Fruit fly (Drosophila melanogaster): Measurements from ENCODE around the gene CG31975.

CG31975 gene

DNA sequence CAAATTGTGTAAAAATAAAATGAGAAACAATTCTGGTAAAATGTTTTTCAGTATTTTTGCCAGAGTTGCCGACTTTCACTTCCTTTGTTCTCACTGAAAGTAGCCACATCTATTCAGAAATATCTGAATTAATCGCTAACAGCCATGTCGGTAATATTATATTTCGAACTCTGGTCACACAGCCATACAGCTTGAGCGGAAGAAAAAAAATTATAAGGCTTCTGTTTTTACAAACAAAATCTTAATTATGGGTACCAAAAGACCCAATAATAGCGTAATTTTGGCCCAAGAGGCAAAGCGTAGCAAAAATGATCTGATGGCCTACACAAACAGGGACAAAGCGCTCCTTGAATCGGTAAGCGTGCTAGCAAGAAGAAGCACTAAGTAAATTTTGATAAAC, 15.2 kb upstream of the CG31975 start, which contains the start of gene CG3436 (continued):
- TF ChIP-seq B-H2 (GFP tag; optimal IDR thresholded peaks at IDR 0.05), result peak; percentile 47
- no peak for TF ChIP-seq CG30403 (GFP tag; optimal IDR thresholded peaks at IDR 0.05)
- peak; percentile 22 for TF ChIP-seq CG2116 (GFP tag; optimal IDR thresholded peaks at IDR 0.05)
- no peak for TF ChIP-seq Trl (optimal IDR thresholded peaks at IDR 0.05)
- TF ChIP-seq Trl (GFP tag; optimal IDR thresholded peaks at IDR 0.05), result no peak
- TF ChIP-seq eve (GFP tag; optimal IDR thresholded peaks at IDR 0.05), result no peak
- peak; percentile 55 for TF ChIP-seq HmgZ (tag; optimal IDR thresholded peaks at IDR 0.05)
- TF ChIP-seq NC2β (GFP tag; optimal IDR thresholded peaks at IDR 0.05), result peak; percentile 12
- no peak for TF ChIP-seq seq (GFP tag; IDR thresholded peaks at IDR 0.05)
- peak; percentile 19 for TF ChIP-seq CG12391 (tag; optimal IDR thresholded peaks at IDR 0.05)
- peak in 1 of 3 experiments; percentile 2 for TF ChIP-seq Stat92E (GFP tag; optimal IDR thresholded peaks at IDR 0.05)
- TF ChIP-seq wdn (GFP tag; IDR thresholded peaks at IDR 0.05), result no peak
- TF ChIP-seq grau (tag; optimal IDR thresholded peaks at IDR 0.05), result peak; percentile 24
- TF ChIP-seq CG7271 (tag; optimal IDR thresholded peaks at IDR 0.05), result no peak
- peak; percentile 9 for TF ChIP-seq zen (tag; optimal IDR thresholded peaks at IDR 0.05)
- peak; percentile 15 for TF ChIP-seq CG17829 (tag; optimal IDR thresholded peaks at IDR 0.05)
- TF ChIP-seq gfzf (GFP tag; optimal IDR thresholded peaks at IDR 0.05), result peak; percentile 95
- peak; percentile 56 for TF ChIP-seq nmo (GFP tag; optimal IDR thresholded peaks at IDR 0.05)
- TF ChIP-seq MESR4 (GFP tag; optimal IDR thresholded peaks at IDR 0.05), result peak; percentile 44
- TF ChIP-seq Hmr (GFP tag; optimal IDR thresholded peaks at IDR 0.05), result peak; percentile 27
- no peak for TF ChIP-seq CG10209 (GFP tag; optimal IDR thresholded peaks at IDR 0.05)
- TF ChIP-seq trem (tag; optimal IDR thresholded peaks at IDR 0.05), result peak; percentile 59
- TF ChIP-seq CG2712 (tag; optimal IDR thresholded peaks at IDR 0.05), result peak; percentile 41
- TF ChIP-seq sd (tag; optimal IDR thresholded peaks at IDR 0.05), result peak; percentile 49
- TF ChIP-seq al (GFP tag; IDR thresholded peaks at IDR 0.05), result no peak

dm6 chr2L:155215-155712, 14.5 kb upstream of the CG31975 start, which contains the start of gene Pus10:
Gene Pus10 (minus strand): TSS chr2L:155305.
- no peak for TF ChIP-seq Lpt (GFP tag; optimal IDR thresholded peaks at IDR 0.05)
- no peak for TF ChIP-seq Hey (tag; optimal IDR thresholded peaks at IDR 0.05)
- TF ChIP-seq Hmr (GFP tag; optimal IDR thresholded peaks at IDR 0.05), result peak; percentile 9
- TF ChIP-seq Abd-B (GFP tag; optimal IDR thresholded peaks at IDR 0.05), result no peak
- TF ChIP-seq CG12769 (tag; optimal IDR thresholded peaks at IDR 0.05), result peak; percentile 4
- no peak for TF ChIP-seq CG11695 (GFP tag; IDR thresholded peaks at IDR 0.05)
- TF ChIP-seq chm (GFP tag; IDR thresholded peaks at IDR 0.05), result no peak
- no peak for TF ChIP-seq jigr1 (GFP tag; IDR thresholded peaks at IDR 0.05)
- peak; percentile 2 for TF ChIP-seq CG12391 (tag; optimal IDR thresholded peaks at IDR 0.05)
- TF ChIP-seq zfh1 (GFP tag; IDR thresholded peaks at IDR 0.05), result no peak
- no peak for TF ChIP-seq Mes4 (GFP tag; optimal IDR thresholded peaks at IDR 0.05)
- TF ChIP-seq CG15696 (tag; optimal IDR thresholded peaks at IDR 0.05), result no peak
- TF ChIP-seq dati (GFP tag; IDR thresholded peaks at IDR 0.05), result no peak
- no peak for TF ChIP-seq CG31365 (tag; optimal IDR thresholded peaks at IDR 0.05)
- no peak for TF ChIP-seq fru (optimal IDR thresholded peaks at IDR 0.05)
- TF ChIP-seq CG16863 (GFP tag; optimal IDR thresholded peaks at IDR 0.05), result no peak
- TF ChIP-seq da (GFP tag; optimal IDR thresholded peaks at IDR 0.05), result no peak
- TF ChIP-seq NFAT (GFP tag; IDR thresholded peaks at IDR 0.05), result no peak
- TF ChIP-seq eve (GFP tag; optimal IDR thresholded peaks at IDR 0.05), result no peak
- no peak for TF ChIP-seq pho (GFP tag; optimal IDR thresholded peaks at IDR 0.05)
- TF ChIP-seq Stat92E (GFP tag; optimal IDR thresholded peaks at IDR 0.05), result no peak
- TF ChIP-seq ssp (GFP tag; IDR thresholded peaks at IDR 0.05), result no peak
- TF ChIP-seq Fer3 (tag; optimal IDR thresholded peaks at IDR 0.05), result no peak
- TF ChIP-seq Gsc (GFP tag; IDR thresholded peaks at IDR 0.05), result no peak
- peak; percentile 54 for TF ChIP-seq CG15514 (GFP tag; optimal IDR thresholded peaks at IDR 0.05)
- no peak for TF ChIP-seq NC2α (GFP tag; optimal IDR thresholded peaks at IDR 0.05)
- TF ChIP-seq CG14710 (tag; optimal IDR thresholded peaks at IDR 0.05), result peak; percentile 5
- TF ChIP-seq CG18011 (GFP tag; optimal IDR thresholded peaks at IDR 0.05), result no peak
- TF ChIP-seq CG13296 (GFP tag; optimal IDR thresholded peaks at IDR 0.05), result peak; percentile 12
- no peak for TF ChIP-seq ham (GFP tag; IDR thresholded peaks at IDR 0.05)
